Fruit fly (Drosophila melanogaster) Kc167 (cell line): ENCODE measurements around the gene ND-39.

Source experiments
- Myc ChIP-seq: fragments of >200 bp; optimal IDR thresholded peaks from 2 replicates; lab custom pipeline; 2017; ENCODE audit warnings: missing external identifiers
- h ChIP-seq: fragments of >200 bp; optimal IDR thresholded peaks from 3 replicates; lab custom pipeline; 2018; ENCODE audit warnings: missing external identifiers

DNA sequence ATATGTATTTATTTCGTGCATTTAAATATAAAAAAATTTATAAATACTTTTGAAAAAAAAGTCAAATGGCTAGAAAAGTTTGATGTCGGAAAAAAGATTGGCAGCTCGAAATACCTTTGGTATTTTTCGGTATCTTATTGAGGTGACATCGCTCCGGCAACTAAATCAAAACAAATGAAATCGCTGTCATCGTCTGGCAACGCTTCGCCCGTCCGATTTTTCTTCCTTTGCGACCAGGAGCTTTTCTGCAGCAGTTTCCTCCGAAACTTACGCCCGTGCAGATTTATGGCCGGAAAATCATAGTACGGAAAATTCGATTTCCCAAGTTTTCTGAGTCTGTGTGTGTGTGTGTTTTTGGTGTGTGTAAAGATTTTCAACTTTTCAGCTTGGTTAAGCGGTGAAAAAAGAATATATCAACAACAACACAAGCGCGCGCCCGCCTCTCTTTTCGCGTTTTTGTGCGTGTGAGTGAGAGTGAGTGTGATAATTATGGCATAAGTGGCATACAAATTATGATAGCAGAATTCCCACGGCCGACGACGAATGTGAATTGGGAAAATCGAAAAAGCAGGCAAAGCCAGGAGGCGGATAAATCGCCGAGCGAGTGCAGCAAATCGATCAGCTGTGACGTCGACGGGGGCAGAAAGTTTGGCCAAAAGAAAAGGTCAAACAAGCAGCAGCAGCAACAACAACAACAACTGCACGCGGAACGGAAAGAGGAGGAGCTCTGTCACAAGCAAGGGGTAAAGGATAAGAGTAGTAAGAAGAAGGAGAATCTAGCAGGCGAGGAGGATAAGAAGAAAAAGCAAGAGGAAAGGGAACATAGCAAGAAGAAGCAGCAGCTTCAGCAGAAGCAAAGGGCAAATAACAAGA, 5.5 kb downstream of the ND-39 start, which contains the start of gene CG32425:
- TF ChIP-seq h (lab: Kevin White, UChicago) = no peak
- no peak for TF ChIP-seq Myc (lab: Kevin White, UChicago)
